Worm (Caenorhabditis elegans) whole organism, midembryonic: ENCODE results near the gene osta-1.

Experiments
- cog-1 ChIP-seq: sonication (generic microtip); optimal IDR thresholded peaks from 2 replicates; lab custom pipeline; 2016; ENCODE audit warnings: missing genetic modification characterization, missing compliant biosample characterization
- flt-1 ChIP-seq: fragments of 200-800 bp; sonication (Bioruptor generic); IDR thresholded peaks from 2 replicates; pipeline ENCODE4 v1.3.6; 2022; ENCODE audit warnings: missing genetic modification characterization, missing compliant biosample characterization
- med-1 ChIP-seq: sonication (generic microtip); optimal IDR thresholded peaks from 2 replicates; lab custom pipeline; 2017; ENCODE audit warnings: missing genetic modification characterization, mild to moderate bottlenecking, missing compliant biosample characterization, antibody characterized with exemption, missing genetic modification reagents; ENCODE audit not compliant: insufficient read depth
- tab-1 ChIP-seq: fragments of 200-800 bp; sonication (Bioruptor generic); IDR thresholded peaks from 2 replicates; pipeline ENCODE4 v1.3.6; 2022; ENCODE audit warnings: missing genetic modification characterization, missing compliant biosample characterization
- ztf-29 ChIP-seq: fragments of 200-800 bp; sonication (Bioruptor generic); IDR thresholded peaks from 2 replicates; pipeline ENCODE4 v1.3.6; 2022; ENCODE audit warnings: missing genetic modification reagents, missing genetic modification characterization, missing compliant biosample characterization

- TF ChIP-seq cog-1 (tag; lab: Kevin White, UChicago) (no peak), med-1 (GFP tag; lab: Kevin White, UChicago) (no peak), tab-1 (GFP tag; lab: Robert Waterston, UW) (no peak), ztf-29 (GFP tag; lab: Robert Waterston, UW) (no peak), flt-1 (GFP tag; lab: Robert Waterston, UW) (no peak)
Observed at ce11 chrII:4793-5192, 1.7 kb upstream of the osta-1 start.
